Fruit fly (Drosophila melanogaster): ENCODE measurements around the gene CG11594.
A peak's percentile ranks its signal among the peaks of the same experiment; 100 is the strongest.

CG11594 gene

DNA sequence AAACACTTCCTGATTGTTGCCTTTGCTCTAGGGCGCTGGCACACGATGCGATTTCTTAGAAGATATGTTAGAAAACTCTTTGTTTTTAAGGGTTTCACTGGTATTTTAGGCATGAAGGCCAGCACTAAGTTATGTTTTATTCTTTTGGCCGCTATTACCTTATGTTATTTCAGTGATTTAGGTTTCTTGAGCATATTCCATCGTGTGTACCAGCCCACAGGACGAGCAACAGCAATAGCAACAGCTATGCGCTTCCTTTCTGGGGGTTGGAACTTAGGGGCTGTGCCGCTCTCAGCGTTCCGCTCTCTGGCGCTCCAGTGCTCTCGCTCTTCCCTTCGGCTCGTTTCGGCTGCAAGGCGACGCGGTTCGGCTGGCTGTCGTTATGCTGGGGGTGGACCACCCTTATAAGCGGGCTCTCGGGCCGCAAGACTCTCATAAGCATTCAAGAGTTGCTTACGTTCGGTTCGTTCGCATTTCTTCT, 42.3 kb downstream of the CG11594 start, which contains the start of gene scrt (continued):
- TF ChIP-seq ci (GFP tag; IDR thresholded peaks at IDR 0.05) (peak; percentile 55; the same call in 1 of the 3 replicates), bsh (GFP tag; optimal IDR thresholded peaks at IDR 0.05) (peak in 1 of 2 experiments; percentile 63), Antp (GFP tag; optimal IDR thresholded peaks at IDR 0.05) (peak; percentile 4), usp (GFP tag; optimal IDR thresholded peaks at IDR 0.05) (no peak), eyg (GFP tag; optimal IDR thresholded peaks at IDR 0.05) (no peak), CG13775 (GFP tag; optimal IDR thresholded peaks at IDR 0.05) (peak; percentile 86), trem (tag; optimal IDR thresholded peaks at IDR 0.05) (no peak), CG12659 (GFP tag; optimal IDR thresholded peaks at IDR 0.05) (peak; percentile 35), fd3F (GFP tag; optimal IDR thresholded peaks at IDR 0.05) (no peak), bab2 (GFP tag; optimal IDR thresholded peaks at IDR 0.05) (peak; percentile 5), MESR4 (GFP tag; optimal IDR thresholded peaks at IDR 0.05) (no peak), chinmo (GFP tag; IDR thresholded peaks at IDR 0.05; ENCODE audit: partially characterized antibody) (no peak), CG1529 (GFP tag; optimal IDR thresholded peaks at IDR 0.05) (peak; percentile 1), CG8765 (GFP tag; IDR thresholded peaks at IDR 0.05) (peak; percentile 67; the same call in 1 of the 2 replicates), CG15479 (GFP tag; optimal IDR thresholded peaks at IDR 0.05) (no peak), tup (GFP tag; optimal IDR thresholded peaks at IDR 0.05) (no peak), ranshi (GFP tag; IDR thresholded peaks at IDR 0.05) (no peak), NC2β (GFP tag; optimal IDR thresholded peaks at IDR 0.05) (peak; percentile 32), Ssrp (tag; optimal IDR thresholded peaks at IDR 0.05) (peak; percentile 48), grn (GFP tag; optimal IDR thresholded peaks at IDR 0.05) (no peak), CG12155 (GFP tag; optimal IDR thresholded peaks at IDR 0.05) (no peak), CG6813 (GFP tag; optimal IDR thresholded peaks at IDR 0.05) (no peak), CkIIα-i1 (GFP tag; IDR thresholded peaks at IDR 0.05) (no peak), CG10565 (GFP tag; optimal IDR thresholded peaks at IDR 0.05) (no peak), exex (tag; optimal IDR thresholded peaks at IDR 0.05) (no peak), GATAe (GFP tag; conservative IDR thresholded peaks at IDR 0.05) (no peak), CrebB (tag; optimal IDR thresholded peaks at IDR 0.05) (no peak), CG12236 (GFP tag; optimal IDR thresholded peaks at IDR 0.05) (no peak), vfl (GFP tag; optimal IDR thresholded peaks at IDR 0.05) (no peak), Fer3 (tag; optimal IDR thresholded peaks at IDR 0.05) (no peak), dmrt11E (tag; optimal IDR thresholded peaks at IDR 0.05) (peak; percentile 91), bigmax (GFP tag; optimal IDR thresholded peaks at IDR 0.05) (no peak), HLH54F (GFP tag; optimal IDR thresholded peaks at IDR 0.05) (peak; percentile 41), Bteb2 (GFP tag; optimal IDR thresholded peaks at IDR 0.05) (no peak), C15 (GFP tag; IDR thresholded peaks at IDR 0.05) (no peak), CG9876 (GFP tag; optimal IDR thresholded peaks at IDR 0.05) (peak; percentile 8), peb (GFP tag; IDR thresholded peaks at IDR 0.05) (peak; percentile 53; the same call in 1 of the 2 replicates), pho (GFP tag; optimal IDR thresholded peaks at IDR 0.05) (peak; percentile 34), eve (GFP tag; optimal IDR thresholded peaks at IDR 0.05) (peak in 1 of 2 experiments; percentile 8), CG12942 (GFP tag; optimal IDR thresholded peaks at IDR 0.05) (no peak), CG11093 (GFP tag; IDR thresholded peaks at IDR 0.05) (no peak), Bdp1 (GFP tag; optimal IDR thresholded peaks at IDR 0.05) (peak; percentile 21), CHES-1-like (GFP tag; optimal IDR thresholded peaks at IDR 0.05) (peak; percentile 28), CG6791 (GFP tag; IDR thresholded peaks at IDR 0.05; ENCODE audit: partially characterized antibody) (0 out of 3 replicates have a peak, but pooled peaks have one; percentile 49), CG17829 (tag; optimal IDR thresholded peaks at IDR 0.05) (peak; percentile 66), PHDP (tag; optimal IDR thresholded peaks at IDR 0.05) (peak; percentile 73), CG3995 (GFP tag; optimal IDR thresholded peaks at IDR 0.05) (no peak), CG10147 (GFP tag; optimal IDR thresholded peaks at IDR 0.05) (peak; percentile 37), Hr3 (GFP tag; optimal IDR thresholded peaks at IDR 0.05) (peak; percentile 20), Aef1 (GFP tag; IDR thresholded peaks at IDR 0.05) (no peak; the same call in 2 of the 3 replicates), unc-4 (GFP tag; IDR thresholded peaks at IDR 0.05; ENCODE audit: partially characterized antibody) (peak; percentile 44; the same call in 1 of the 2 replicates)

Measured in whole organism, embryonic.